Worm (Caenorhabditis elegans) whole organism, L4 larva: ENCODE data around the gene epn-1.

ENCODE experiments used
- D1046.2 ChIP-seq: fragments of 200-800 bp; sonication (Bioruptor generic); IDR thresholded peaks from 2 replicates; pipeline ENCODE4 v1.3.6; 2022; ENCODE audit warnings: missing genetic modification characterization, missing compliant biosample characterization
- F26F4.8 ChIP-seq: fragments of 200-800 bp; sonication (Bioruptor generic); conservative IDR thresholded peaks from 2 replicates; pipeline ENCODE4 v1.3.6; 2022; ENCODE audit warnings: missing genetic modification characterization, missing compliant biosample characterization
- T26A8.4 ChIP-seq: fragments of 200-800 bp; sonication (Bioruptor generic); IDR thresholded peaks from 2 replicates; pipeline ENCODE4 v1.3.6; 2022; ENCODE audit warnings: missing genetic modification characterization, missing compliant biosample characterization
- Y48G9A.11 ChIP-seq: fragments of 200-800 bp; sonication (Bioruptor generic); IDR thresholded peaks from 2 replicates; pipeline ENCODE4 v1.3.6; 2022; ENCODE audit warnings: missing genetic modification reagents, missing genetic modification characterization, missing compliant biosample characterization
- Y75B8A.6 ChIP-seq: fragments of 200-800 bp; sonication (Bioruptor generic); IDR thresholded peaks from 2 replicates; pipeline ENCODE4 v1.3.6; 2022; ENCODE audit warnings: missing genetic modification reagents, missing genetic modification characterization, missing compliant biosample characterization
- arid-1 ChIP-seq: fragments of 200-800 bp; sonication (Bioruptor generic); conservative IDR thresholded peaks from 2 replicates; pipeline ENCODE4 v1.3.6; 2022; ENCODE audit warnings: missing genetic modification reagents, missing genetic modification characterization, missing compliant biosample characterization
- ceh-20 ChIP-seq: fragments of 200-800 bp; sonication (Bioruptor generic); IDR thresholded peaks from 2 replicates; pipeline ENCODE4 v1.3.6; 2022; ENCODE audit warnings: missing genetic modification reagents, missing genetic modification characterization, missing compliant biosample characterization
- cey-2 ChIP-seq: sonication (generic microtip); optimal IDR thresholded peaks from 3 replicates; lab custom pipeline; 2017; ENCODE audit warnings: missing genetic modification characterization, mild to moderate bottlenecking, missing compliant biosample characterization, antibody characterized with exemption, borderline replicate concordance; ENCODE audit not compliant: insufficient read depth
- ctbp-1 ChIP-seq: fragments of 200-800 bp; sonication (Bioruptor generic); IDR thresholded peaks from 2 replicates; pipeline ENCODE4 v1.3.6; 2022; ENCODE audit warnings: missing genetic modification reagents, missing genetic modification characterization, missing compliant biosample characterization
- daf-19 ChIP-seq: fragments of 200-800 bp; sonication (Bioruptor generic); conservative IDR thresholded peaks from 2 replicates; pipeline ENCODE4 v1.3.6; 2022; ENCODE audit warnings: missing genetic modification characterization, missing compliant biosample characterization
- dmd-6 ChIP-seq: fragments of 200-800 bp; sonication (Bioruptor generic); IDR thresholded peaks from 2 replicates; pipeline ENCODE4 v1.3.6; 2022; ENCODE audit warnings: missing genetic modification reagents, missing genetic modification characterization, missing compliant biosample characterization
- egl-27 ChIP-seq: sonication (generic microtip); optimal IDR thresholded peaks from 3 replicates; lab custom pipeline; 2017; ENCODE audit warnings: missing biosample characterization, missing genetic modification reagents, missing genetic modification characterization
- egl-43 ChIP-seq: fragments of 200-800 bp; sonication (Bioruptor generic); IDR thresholded peaks from 2 replicates; pipeline ENCODE4 v1.3.6; 2022; ENCODE audit warnings: missing genetic modification reagents, missing genetic modification characterization, missing compliant biosample characterization
- hlh-11 ChIP-seq: fragments of 200-800 bp; sonication (Bioruptor generic); optimal IDR thresholded peaks from 2 replicates; lab custom pipeline; 2018; ENCODE audit warnings: mild to moderate bottlenecking, missing genetic modification characterization, missing compliant biosample characterization
- hlh-30 ChIP-seq: sonication (generic microtip); optimal IDR thresholded peaks from 2 replicates; lab custom pipeline; 2017; ENCODE audit warnings: antibody characterized with exemption, mild to moderate bottlenecking, missing genetic modification characterization, missing compliant biosample characterization; ENCODE audit not compliant: insufficient read depth
- lim-7 ChIP-seq: fragments of 200-800 bp; sonication (Bioruptor generic); IDR thresholded peaks from 2 replicates; pipeline ENCODE4 v1.3.6; 2022; ENCODE audit warnings: missing genetic modification characterization, missing compliant biosample characterization
- lin-15B ChIP-seq: fragments of 150-350 bp; sonication (generic microtip); optimal IDR thresholded peaks from 3 replicates; lab custom pipeline; 2014; ENCODE audit warnings: missing biosample characterization, missing genetic modification characterization
- mdl-1 ChIP-seq, 2 experiments: fragments of 150-350 bp in 1 of 2; sonication (generic microtip) in 1 of 2; optimal IDR thresholded peaks; 2 replicates each; lab custom pipeline; 2014 to 2017; ENCODE audit warnings: missing biosample characterization in 2 of 2, missing genetic modification characterization in 2 of 2
- mxl-2 ChIP-seq: fragments of 200-800 bp; sonication (Bioruptor generic); conservative IDR thresholded peaks from 2 replicates; pipeline ENCODE4 v1.3.6; 2022; ENCODE audit warnings: missing genetic modification reagents, missing genetic modification characterization, missing compliant biosample characterization
- mxl-3 ChIP-seq: fragments of 200-800 bp; sonication (Bioruptor generic); optimal IDR thresholded peaks from 2 replicates; lab custom pipeline; 2018; ENCODE audit warnings: mild to moderate bottlenecking, missing genetic modification characterization, missing compliant biosample characterization
- nhr-102 ChIP-seq: sonication (generic microtip); optimal IDR thresholded peaks from 2 replicates; lab custom pipeline; 2016; ENCODE audit warnings: mild to moderate bottlenecking, missing genetic modification characterization, moderate library complexity, missing compliant biosample characterization
- nhr-237 ChIP-seq: sonication (generic microtip); optimal IDR thresholded peaks from 2 replicates; lab custom pipeline; 2017; ENCODE audit warnings: missing biosample characterization, missing genetic modification characterization
- nhr-28 ChIP-seq: fragments of 150-350 bp; optimal IDR thresholded peaks from 2 replicates; lab custom pipeline; 2014; ENCODE audit warnings: missing biosample characterization, missing genetic modification characterization
- nhr-42 ChIP-seq: fragments of 200-800 bp; sonication (Bioruptor generic); IDR thresholded peaks from 2 replicates; pipeline ENCODE4 v1.3.6; 2022; ENCODE audit warnings: missing genetic modification characterization, missing compliant biosample characterization
- pha-4 ChIP-seq, 2 experiments: fragments of 150-350 bp in 1 of 2; fragments of 200-800 bp in 1 of 2; sonication (Bioruptor generic) in 1 of 2; IDR thresholded peaks in 1 of 2; optimal IDR thresholded peaks in 1 of 2; 2 replicates each; pipeline versions ENCODE4 v1.3.6 to Lab custom; 2014 to 2022; ENCODE audit warnings: missing genetic modification characterization in 2 of 2, missing genetic modification reagents in 2 of 2, missing biosample characterization in 1 of 2, missing compliant biosample characterization in 1 of 2
- set-16 ChIP-seq: fragments of 200-800 bp; sonication (Bioruptor generic); IDR thresholded peaks from 2 replicates; pipeline ENCODE4 v1.3.6; 2022; ENCODE audit warnings: missing genetic modification reagents, missing genetic modification characterization, missing compliant biosample characterization
- tra-1 ChIP-seq: fragments of 200-800 bp; sonication (Bioruptor generic); IDR thresholded peaks from 2 replicates; pipeline ENCODE4 v1.3.6; 2022; ENCODE audit warnings: missing genetic modification reagents, missing genetic modification characterization, missing compliant biosample characterization
- unc-62 ChIP-seq, 3 experiments: fragments of 150-350 bp in 1 of 3; sonication (generic microtip); optimal IDR thresholded peaks in 2 of 3; peaks in 1 of 3; 1 replicate in 1 of 3; 2 replicates in 2 of 3; lab custom pipeline; 2014 to 2017; ENCODE audit warnings: missing biosample characterization in 3 of 3, missing genetic modification characterization in 3 of 3, missing genetic modification reagents in 3 of 3, missing genotype in 1 of 3
- vab-7 ChIP-seq: fragments of 200-800 bp; sonication (Bioruptor generic); IDR thresholded peaks from 2 replicates; pipeline ENCODE4 v1.3.6; 2022; ENCODE audit warnings: missing genetic modification reagents, missing genetic modification characterization, missing compliant biosample characterization
- zag-1 ChIP-seq: fragments of 150-350 bp; optimal IDR thresholded peaks from 2 replicates; lab custom pipeline; 2014; ENCODE audit warnings: missing biosample characterization, missing genetic modification characterization
- zfp-2 ChIP-seq: sonication (generic microtip); optimal IDR thresholded peaks from 2 replicates; lab custom pipeline; 2016; ENCODE audit warnings: mild to moderate bottlenecking, missing genetic modification characterization, missing compliant biosample characterization
- zfp-3 ChIP-seq: fragments of 200-800 bp; sonication (Bioruptor generic); conservative IDR thresholded peaks from 2 replicates; pipeline ENCODE4 v1.3.6; 2022; ENCODE audit warnings: missing genetic modification reagents, missing genetic modification characterization, missing compliant biosample characterization
- zip-11 ChIP-seq: fragments of 200-800 bp; sonication (Bioruptor generic); IDR thresholded peaks from 2 replicates; pipeline ENCODE4 v1.3.6; 2022; ENCODE audit warnings: missing genetic modification characterization, missing compliant biosample characterization

The epn-1 gene

ce11 chrX:14783434-14784142 is 34.7 kb downstream of the epn-1 start (continued):
- TF ChIP-seq pha-4 (GFP tag; IDR thresholded peaks at IDR 0.05; lab: Robert Waterston, UW), result 0 out of 2 replicates have a peak, but pooled peaks have one; percentile 39
- no peak for TF ChIP-seq pha-4 (tag; optimal IDR thresholded peaks at IDR 0.05; lab: Kevin White, UChicago)
- no peak for TF ChIP-seq cey-2 (tag; lab: Kevin White, UChicago)

DNA sequence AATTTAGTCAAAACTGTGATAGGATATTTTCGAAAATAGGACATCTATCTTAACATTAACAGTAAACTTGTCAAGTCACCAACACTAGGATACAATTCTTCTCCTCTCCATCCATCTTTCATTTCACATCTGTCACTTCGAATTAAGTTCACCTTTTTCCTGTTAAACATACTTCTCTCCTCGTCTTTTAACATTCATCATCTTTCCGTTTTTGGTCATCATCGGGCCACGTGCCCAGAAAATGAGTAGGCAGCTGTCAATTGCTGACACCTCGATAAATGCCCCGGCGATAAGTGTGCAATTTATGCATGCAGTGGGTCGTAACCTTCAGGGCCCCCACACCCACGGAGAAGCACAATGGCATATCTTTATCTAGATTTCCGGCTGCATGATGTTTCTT is 38.1 kb downstream of the epn-1 start:
- TF ChIP-seq Y75B8A.6 (no peak), hlh-30 (tag; lab: Kevin White, UChicago) (peak; percentile 30), mxl-3 (GFP tag; lab: Kevin White, UChicago) (peak; percentile 25), ceh-20 (peak; percentile 83; the same call in 1 of the 2 replicates), unc-62 (GFP tag; optimal IDR thresholded peaks at IDR 0.05 in 1 of 2; lab: Kevin White, UChicago) (peak in 1 of 2 experiments; percentile 89), unc-62 (tag; optimal IDR thresholded peaks at IDR 0.05; lab: Kevin White, UChicago) (no peak), nhr-28 (tag; lab: Kevin White, UChicago) (peak; percentile 34), nhr-42 (no peak), hlh-11 (peak; percentile 22), dmd-6 (GFP tag; lab: Robert Waterston, UW) (peak; percentile 77), mdl-1 (tag; optimal IDR thresholded peaks at IDR 0.05; lab: Kevin White, UChicago) (peak in 1 of 2 experiments; percentile 33), nhr-102 (tag; lab: Kevin White, UChicago) (no peak)

DNA sequence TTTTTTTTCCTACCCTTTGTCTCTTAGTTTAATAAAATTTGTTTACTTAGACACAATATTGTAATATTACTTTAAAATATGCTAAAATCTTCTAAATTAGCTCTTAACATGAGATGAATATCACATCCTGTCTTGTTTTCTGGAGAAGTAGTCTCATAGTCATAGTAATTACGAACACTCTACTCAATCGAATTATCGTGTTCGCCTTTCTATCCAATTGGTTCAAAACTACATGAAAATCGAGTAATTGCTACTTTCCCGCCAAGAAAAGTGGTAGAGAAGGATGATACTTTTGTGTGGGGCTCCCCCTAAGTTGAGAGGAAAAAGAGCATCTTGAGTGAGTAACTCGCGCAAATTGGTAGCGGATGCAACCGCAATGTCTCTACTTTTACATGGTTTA is 40.2 kb downstream of the epn-1 start:
- TF ChIP-seq T26A8.4 (no peak), F26F4.8 (GFP tag; lab: Robert Waterston, UW) (no peak), egl-27 (tag; lab: Kevin White, UChicago) (no peak), zfp-3 (GFP tag; lab: Robert Waterston, UW) (no peak), D1046.2 (GFP tag; lab: Robert Waterston, UW) (no peak), mxl-2 (GFP tag; lab: Robert Waterston, UW) (no peak), arid-1 (GFP tag; lab: Robert Waterston, UW) (no peak), lim-7 (GFP tag; lab: Robert Waterston, UW) (no peak), zfp-2 (tag; lab: Kevin White, UChicago) (no peak), zag-1 (tag; lab: Kevin White, UChicago) (no peak), ceh-20 (no peak), nhr-28 (tag; lab: Kevin White, UChicago) (no peak), mxl-3 (GFP tag; lab: Kevin White, UChicago) (no peak)

DNA sequence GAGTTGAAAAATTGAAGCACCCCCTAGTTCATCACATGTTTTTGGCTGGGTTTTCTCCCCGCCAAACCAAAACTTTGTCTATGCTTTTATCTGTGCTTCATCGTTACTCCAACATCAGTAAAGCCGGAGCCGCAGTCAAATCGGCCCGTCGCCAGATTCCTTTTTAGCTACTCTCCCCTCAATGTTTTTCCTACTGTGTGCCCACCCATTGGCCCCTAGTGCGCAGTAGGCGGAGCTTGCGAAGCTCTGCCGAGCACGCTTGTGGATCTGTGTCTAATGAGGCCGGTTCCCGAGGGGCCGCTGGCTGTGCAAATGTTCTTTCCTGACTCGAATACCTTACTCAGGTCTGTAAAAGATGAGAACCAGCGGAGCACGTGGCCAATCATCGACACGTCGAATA is 42.0 kb downstream of the epn-1 start:
- 0 out of 2 replicates have a peak, but pooled peaks have one; percentile 15 for TF ChIP-seq egl-43 (GFP tag; lab: Robert Waterston, UW)
- no peak for TF ChIP-seq nhr-237 (tag; lab: Kevin White, UChicago)
- peak; percentile 54; the same call in 1 of the 2 replicates for TF ChIP-seq set-16 (GFP tag; lab: Robert Waterston, UW)
- peak; percentile 41; the same call in 1 of the 2 replicates for TF ChIP-seq vab-7
- TF ChIP-seq ceh-20, result peak; percentile 39; the same call in 1 of the 2 replicates
- no peak for TF ChIP-seq dmd-6 (GFP tag; lab: Robert Waterston, UW)
- TF ChIP-seq lin-15B, result no peak
- TF ChIP-seq tra-1 (GFP tag; lab: Robert Waterston, UW), result no peak
- no peak for TF ChIP-seq zip-11 (GFP tag; lab: Robert Waterston, UW)
- no peak for TF ChIP-seq daf-19 (GFP tag; lab: Robert Waterston, UW)
- 0 out of 2 replicates have a peak, but pooled peaks have one; percentile 13 for TF ChIP-seq ctbp-1 (GFP tag; lab: Robert Waterston, UW)
- no peak for TF ChIP-seq Y48G9A.11 (GFP tag; lab: Robert Waterston, UW)
- TF ChIP-seq Y75B8A.6, result no peak
- peak in 1 of 2 experiments; percentile 15 for TF ChIP-seq unc-62 (GFP tag; optimal IDR thresholded peaks at IDR 0.05 in 1 of 2; lab: Kevin White, UChicago)
- TF ChIP-seq unc-62 (tag; optimal IDR thresholded peaks at IDR 0.05; lab: Kevin White, UChicago), result no peak
- TF ChIP-seq, all 104 proteins: peak for 6
